Fruit fly (Drosophila melanogaster) whole organism, embryonic: ENCODE measurements around the gene wrm2.
A peak's percentile ranks its signal among the peaks of the same experiment; 100 is the strongest.

Experiments
- Awh ChIP-seq: fragments of 200-800 bp; sonication (Bioruptor generic); IDR thresholded peaks from 2 replicates; pipeline ENCODE4, ENCODE4 v1.3.6; 2022; ENCODE audit warnings: missing biosample characterization, missing genetic modification characterization
- B-H1 ChIP-seq: fragments of 200-800 bp; sonication (Bioruptor generic); IDR thresholded peaks from 3 replicates; pipeline ENCODE4 v1.3.6; 2022; ENCODE audit warnings: missing biosample characterization, missing genetic modification characterization
- BEAF-32 ChIP-seq: fragments of 200-800 bp; sonication (Bioruptor generic); optimal IDR thresholded peaks from 3 replicates; lab custom pipeline; 2017; ENCODE audit warnings: missing biosample characterization, missing genetic modification characterization, mild to moderate bottlenecking, moderate library complexity, missing genetic modification reagents
- CG10321 ChIP-seq: fragments of 200-800 bp; sonication (Bioruptor generic); IDR thresholded peaks from 2 replicates; pipeline ENCODE4 v1.3.6; 2022; ENCODE audit warnings: missing biosample characterization, missing genetic modification characterization
- CG11093 ChIP-seq: fragments of 200-800 bp; sonication (Bioruptor generic); IDR thresholded peaks from 3 replicates; pipeline ENCODE4 v1.3.6; 2022; ENCODE audit warnings: missing biosample characterization, missing genetic modification characterization
- CG12155 ChIP-seq: fragments of 200-800 bp; sonication (Bioruptor generic); optimal IDR thresholded peaks from 3 replicates; lab custom pipeline; 2016; ENCODE audit warnings: missing biosample characterization, missing genetic modification characterization
- CG1233 ChIP-seq: fragments of 200-800 bp; sonication (Bioruptor generic); optimal IDR thresholded peaks from 4 replicates; lab custom pipeline; 2018; ENCODE audit warnings: missing biosample characterization, mild to moderate bottlenecking, missing genetic modification characterization
- CG14710 ChIP-seq: fragments of 200-800 bp; sonication (Bioruptor generic); optimal IDR thresholded peaks from 3 replicates; lab custom pipeline; 2019; ENCODE audit warnings: missing biosample characterization, mild to moderate bottlenecking, missing genetic modification characterization, moderate library complexity
- CG15269 ChIP-seq: fragments of 200-800 bp; sonication (Bioruptor generic); optimal IDR thresholded peaks from 2 replicates; lab custom pipeline; 2018; ENCODE audit warnings: missing biosample characterization, mild to moderate bottlenecking, missing genetic modification characterization, moderate library complexity
- CG15514 ChIP-seq: fragments of 200-800 bp; sonication (Bioruptor generic); optimal IDR thresholded peaks from 3 replicates; lab custom pipeline; 2017; ENCODE audit warnings: missing biosample characterization, missing genetic modification characterization, mild to moderate bottlenecking, moderate library complexity, missing genetic modification reagents
- CG1603 ChIP-seq: fragments of 200-800 bp; sonication (Bioruptor generic); optimal IDR thresholded peaks from 2 replicates; lab custom pipeline; 2019; ENCODE audit warnings: missing biosample characterization, mild to moderate bottlenecking, missing genetic modification characterization, moderate library complexity
- CG18599 ChIP-seq: fragments of 200-800 bp; sonication (Bioruptor generic); optimal IDR thresholded peaks from 3 replicates; lab custom pipeline; 2017; ENCODE audit warnings: missing biosample characterization, missing genetic modification characterization, mild to moderate bottlenecking, moderate library complexity, missing genetic modification reagents
- CG2712 ChIP-seq: fragments of 200-800 bp; optimal IDR thresholded peaks from 3 replicates; lab custom pipeline; 2019; ENCODE audit warnings: missing biosample characterization, mild to moderate bottlenecking, missing genetic modification characterization, moderate library complexity
- CG30020 ChIP-seq: fragments of 200-800 bp; optimal IDR thresholded peaks from 2 replicates; lab custom pipeline; 2019; ENCODE audit warnings: missing biosample characterization, mild to moderate bottlenecking, missing genetic modification characterization, moderate library complexity
- CG30403 ChIP-seq: fragments of 200-800 bp; sonication (Bioruptor generic); optimal IDR thresholded peaks from 3 replicates; lab custom pipeline; 2016; ENCODE audit warnings: missing biosample characterization, missing genetic modification characterization
- CG3163 ChIP-seq: fragments of 200-800 bp; sonication (Bioruptor generic); optimal IDR thresholded peaks from 3 replicates; lab custom pipeline; 2016; ENCODE audit warnings: missing biosample characterization, missing genetic modification characterization
- CG32772 ChIP-seq: fragments of 200-800 bp; sonication (Bioruptor generic); IDR thresholded peaks from 2 replicates; pipeline ENCODE4 v1.3.6; 2022; ENCODE audit warnings: missing biosample characterization, missing genetic modification characterization
- CG3407 ChIP-seq: fragments of 200-800 bp; sonication (Bioruptor generic); optimal IDR thresholded peaks from 2 replicates; lab custom pipeline; 2018; ENCODE audit warnings: missing biosample characterization, mild to moderate bottlenecking, missing genetic modification characterization
- CG34422 ChIP-seq: fragments of 200-800 bp; sonication (Bioruptor generic); IDR thresholded peaks from 3 replicates; pipeline ENCODE4 v1.3.6; 2022; ENCODE audit warnings: missing biosample characterization, missing genetic modification characterization
- CG3995 ChIP-seq: fragments of 200-800 bp; sonication (Bioruptor generic); optimal IDR thresholded peaks from 3 replicates; lab custom pipeline; 2016; ENCODE audit warnings: missing biosample characterization, missing genetic modification characterization
- CG4617 ChIP-seq: fragments of 200-800 bp; sonication (Bioruptor generic); optimal IDR thresholded peaks from 3 replicates; lab custom pipeline; 2016; ENCODE audit warnings: missing biosample characterization, missing genetic modification characterization, borderline replicate concordance
- CG9797 ChIP-seq: fragments of 200-800 bp; sonication (Bioruptor generic); optimal IDR thresholded peaks from 3 replicates; lab custom pipeline; 2018; ENCODE audit warnings: missing biosample characterization, mild to moderate bottlenecking, missing genetic modification characterization
- Dll ChIP-seq: fragments of 200-800 bp; sonication (Bioruptor generic); IDR thresholded peaks from 4 replicates; pipeline ENCODE4 v1.3.6; 2022; ENCODE audit warnings: missing biosample characterization, missing genetic modification characterization; ENCODE audit not compliant: partially characterized antibody
- E2f2 ChIP-seq: fragments of 200-800 bp; sonication (Bioruptor generic); IDR thresholded peaks from 2 replicates; pipeline ENCODE4 v1.3.6; 2022; ENCODE audit warnings: missing biosample characterization, missing genetic modification characterization
- GATAe ChIP-seq: fragments of 200-800 bp; sonication (Bioruptor generic); conservative IDR thresholded peaks from 2 replicates; pipeline ENCODE4 v1.3.6; 2022; ENCODE audit warnings: missing biosample characterization, missing genetic modification characterization
- HLHmδ ChIP-seq: fragments of 200-800 bp; sonication (Bioruptor generic); optimal IDR thresholded peaks from 2 replicates; lab custom pipeline; 2018; ENCODE audit warnings: missing biosample characterization, mild to moderate bottlenecking, missing genetic modification characterization, moderate library complexity
- Hand ChIP-seq: fragments of 200-800 bp; sonication (Bioruptor generic); optimal IDR thresholded peaks from 2 replicates; lab custom pipeline; 2017; ENCODE audit warnings: mild to moderate bottlenecking, missing biosample characterization, missing genetic modification reagents, missing genetic modification characterization
- Hey ChIP-seq: fragments of 200-800 bp; sonication (Bioruptor generic); optimal IDR thresholded peaks from 3 replicates; lab custom pipeline; 2018; ENCODE audit warnings: missing biosample characterization, mild to moderate bottlenecking, missing genetic modification characterization
- MBD-R2 ChIP-seq: fragments of 200-800 bp; sonication (Bioruptor generic); IDR thresholded peaks from 2 replicates; pipeline ENCODE4 v1.3.6; 2022; ENCODE audit warnings: missing biosample characterization, missing genetic modification characterization
- Max ChIP-seq: fragments of 200-800 bp; sonication (Bioruptor generic); optimal IDR thresholded peaks from 2 replicates; lab custom pipeline; 2016; ENCODE audit warnings: missing biosample characterization, mild to moderate bottlenecking, missing genetic modification characterization
- Med ChIP-seq: fragments of 200-800 bp; sonication (Bioruptor generic); peaks from one replicate; lab custom pipeline; 2016; ENCODE audit warnings: missing biosample characterization, missing genetic modification characterization, mild to moderate bottlenecking, inconsistent platforms, moderate library complexity
- Myb ChIP-seq: fragments of 200-800 bp; sonication (Bioruptor generic); optimal IDR thresholded peaks from 2 replicates; lab custom pipeline; 2016; ENCODE audit warnings: missing biosample characterization, missing genetic modification characterization
- Nf-YB ChIP-seq: fragments of 200-800 bp; sonication (Bioruptor generic); optimal IDR thresholded peaks from 3 replicates; lab custom pipeline; 2019; ENCODE audit warnings: missing biosample characterization, mild to moderate bottlenecking, missing genetic modification characterization, moderate library complexity
- Pdp1 ChIP-seq, 2 experiments: fragments of 200-800 bp; sonication (Bioruptor generic); optimal IDR thresholded peaks; 3 replicates each; lab custom pipeline; 2016; ENCODE audit warnings: missing biosample characterization in 2 of 2, missing genetic modification characterization in 2 of 2, mild to moderate bottlenecking in 1 of 2, moderate library complexity in 1 of 2
- Side ChIP-seq: fragments of 200-800 bp; sonication (Bioruptor generic); optimal IDR thresholded peaks from 2 replicates; lab custom pipeline; 2016; ENCODE audit warnings: missing biosample characterization, missing genetic modification characterization
- Taf1 ChIP-seq: fragments of 200-800 bp; sonication (Bioruptor generic); IDR thresholded peaks from 2 replicates; pipeline ENCODE4 v1.3.6; 2022; ENCODE audit warnings: missing biosample characterization, missing genetic modification characterization
- aop ChIP-seq: fragments of 200-800 bp; sonication (Bioruptor generic); IDR thresholded peaks from 2 replicates; pipeline ENCODE4 v1.3.6; 2022; ENCODE audit warnings: missing biosample characterization, missing genetic modification characterization
- cwo ChIP-seq: fragments of 200-800 bp; sonication (Bioruptor generic); optimal IDR thresholded peaks from 3 replicates; lab custom pipeline; 2017; ENCODE audit warnings: missing biosample characterization, missing genetic modification characterization, mild to moderate bottlenecking, moderate library complexity, missing genetic modification reagents
- gfzf ChIP-seq: fragments of 200-800 bp; sonication (Bioruptor generic); optimal IDR thresholded peaks from 2 replicates; lab custom pipeline; 2016; ENCODE audit warnings: missing biosample characterization, mild to moderate bottlenecking, missing genetic modification characterization, moderate library complexity
- her ChIP-seq: fragments of 200-800 bp; sonication (Bioruptor generic); optimal IDR thresholded peaks from 2 replicates; lab custom pipeline; 2016; ENCODE audit warnings: missing biosample characterization, missing genetic modification characterization
- maf-S ChIP-seq: fragments of 200-800 bp; sonication (Bioruptor generic); optimal IDR thresholded peaks from 2 replicates; lab custom pipeline; 2016; ENCODE audit warnings: missing biosample characterization, missing genetic modification characterization
- oc ChIP-seq: fragments of 200-800 bp; sonication (Bioruptor generic); optimal IDR thresholded peaks from 2 replicates; lab custom pipeline; 2018; ENCODE audit warnings: missing biosample characterization, mild to moderate bottlenecking, missing genetic modification characterization, moderate library complexity
- pfk ChIP-seq: fragments of 200-800 bp; sonication (Bioruptor generic); optimal IDR thresholded peaks from 2 replicates; lab custom pipeline; 2018; ENCODE audit warnings: missing biosample characterization, mild to moderate bottlenecking, missing genetic modification characterization, moderate library complexity
- phol ChIP-seq: fragments of 200-800 bp; sonication (Bioruptor generic); optimal IDR thresholded peaks from 3 replicates; lab custom pipeline; 2018; ENCODE audit warnings: missing biosample characterization, mild to moderate bottlenecking, missing genetic modification characterization, moderate library complexity
- pzg ChIP-seq: fragments of 200-800 bp; sonication (Bioruptor generic); optimal IDR thresholded peaks from 3 replicates; lab custom pipeline; 2018; ENCODE audit warnings: missing biosample characterization, mild to moderate bottlenecking, missing genetic modification characterization, moderate library complexity
- row ChIP-seq: fragments of 200-800 bp; sonication (Bioruptor generic); IDR thresholded peaks from 3 replicates; pipeline ENCODE4 v1.3.6; 2022; ENCODE audit warnings: missing biosample characterization, missing genetic modification characterization
- run ChIP-seq: fragments of 200-800 bp; sonication (Bioruptor generic); optimal IDR thresholded peaks from 3 replicates; lab custom pipeline; 2018; ENCODE audit warnings: missing biosample characterization, mild to moderate bottlenecking, missing genetic modification characterization
- sens ChIP-seq: fragments of 200-800 bp; sonication (Bioruptor generic); peaks from one replicate; lab custom pipeline; 2016; ENCODE audit warnings: missing biosample characterization, missing genetic modification characterization
- tll ChIP-seq, 2 experiments: fragments of 200-800 bp in 1 of 2; fragments of >200 bp in 1 of 2; sonication (Bioruptor generic) in 1 of 2; optimal IDR thresholded peaks; 2 replicates each; lab custom pipeline; 2017 to 2019; ENCODE audit warnings: missing biosample characterization in 2 of 2, missing genetic modification characterization in 2 of 2, mild to moderate bottlenecking in 1 of 2, moderate library complexity in 1 of 2
- vnd ChIP-seq: fragments of 200-800 bp; sonication (Bioruptor generic); IDR thresholded peaks from 3 replicates; pipeline ENCODE4 v1.3.6; 2022; ENCODE audit warnings: missing biosample characterization, missing genetic modification characterization; ENCODE audit not compliant: partially characterized antibody

wrm2 gene

dm6 chr3L:7369543-7369942, 34.5 kb upstream of the wrm2 start, which contains the start of gene akirin:
TSS of gene akirin (plus strand) at chr3L:7369843.
- TF ChIP-seq CG3995 (peak; percentile 9), pfk (peak; percentile 18), Pdp1 (GFP tag; optimal IDR thresholded peaks at IDR 0.05; lab: Kevin White, UChicago) (peak in 1 of 2 experiments; percentile 22), CG15514 (GFP tag; lab: Kevin White, UChicago) (peak; percentile 4), B-H1 (no peak), CG12155 (GFP tag; lab: Kevin White, UChicago) (peak; percentile 43), CG30020 (tag; lab: Kevin White, UChicago) (peak; percentile 30), CG3163 (GFP tag; lab: Kevin White, UChicago) (no peak), CG9797 (GFP tag; lab: Kevin White, UChicago) (peak; percentile 38), CG1233 (no peak), row (GFP tag; lab: Robert Waterston, UW) (peak; percentile 22; the same call in 1 of the 3 replicates), CG14710 (peak; percentile 16), phol (tag; lab: Kevin White, UChicago) (peak; percentile 30), oc (tag; lab: Kevin White, UChicago) (no peak), CG18599 (GFP tag; lab: Kevin White, UChicago) (peak; percentile 14), gfzf (GFP tag; lab: Kevin White, UChicago) (peak; percentile 70), GATAe (GFP tag; lab: Robert Waterston, UW) (no peak), CG15269 (tag; lab: Kevin White, UChicago) (no peak), CG4617 (GFP tag; lab: Kevin White, UChicago) (no peak), CG32772 (no peak), Max (GFP tag; lab: Kevin White, UChicago) (no peak), CG3407 (GFP tag; lab: Kevin White, UChicago) (no peak), BEAF-32 (peak; percentile 24), Myb (GFP tag; lab: Kevin White, UChicago) (peak; percentile 28), pzg (GFP tag; lab: Kevin White, UChicago) (peak; percentile 38), sens (peak; percentile 12), Med (GFP tag; lab: Kevin White, UChicago) (peak; percentile 42), Dll (GFP tag; lab: Robert Waterston, UW) (no peak)
- TF ChIP-seq, all 482 proteins: peak for 17

dm6 chr3L:7368934-7369333, 33.9 kb upstream of the wrm2 start, which contains the start of gene Sh3beta:
TSS of gene Sh3beta (minus strand) at chr3L:7369260.
- TF ChIP-seq Hand, result no peak
- no peak for TF ChIP-seq CG1603
- TF ChIP-seq maf-S (GFP tag; lab: Kevin White, UChicago), result no peak
- no peak for TF ChIP-seq CG2712
- no peak for TF ChIP-seq Awh (GFP tag; lab: Robert Waterston, UW)
- TF ChIP-seq vnd, result no peak
- no peak for TF ChIP-seq cwo (GFP tag; lab: Kevin White, UChicago)
- no peak for TF ChIP-seq CG30403 (GFP tag; lab: Kevin White, UChicago)
- TF ChIP-seq CG34422 (GFP tag; lab: Robert Waterston, UW), result 0 out of 3 replicates have a peak, but pooled peaks have one; percentile 21
- TF ChIP-seq E2f2, result no peak
- no peak for TF ChIP-seq Hey (tag; lab: Kevin White, UChicago)
- no peak for TF ChIP-seq Side
- TF ChIP-seq CG10321, result peak; percentile 16; the same call in 1 of the 2 replicates
- TF ChIP-seq HLHmδ (GFP tag; lab: Kevin White, UChicago), result no peak
- TF ChIP-seq Nf-YB (GFP tag; lab: Kevin White, UChicago), result no peak
- no peak for TF ChIP-seq MBD-R2
- no peak for TF ChIP-seq aop
- TF ChIP-seq tll (GFP tag; optimal IDR thresholded peaks at IDR 0.05; lab: Kevin White, UChicago), result no peak
- TF ChIP-seq pzg (GFP tag; lab: Kevin White, UChicago), result peak; percentile 2
- TF ChIP-seq her (GFP tag; lab: Kevin White, UChicago), result no peak
- TF ChIP-seq Taf1, result no peak
- no peak for TF ChIP-seq CG11093 (GFP tag; lab: Robert Waterston, UW)
- TF ChIP-seq run (tag; lab: Kevin White, UChicago), result no peak
